Fruit fly (Drosophila melanogaster) whole organism, pupa: ENCODE results near the gene tty.

ENCODE experiments used
- CG10348 ChIP-seq: fragments of 200-800 bp; sonication (Bioruptor generic); IDR thresholded peaks from 2 replicates; pipeline ENCODE4 v1.3.6; 2022; ENCODE audit warnings: missing biosample characterization, missing genetic modification characterization
- CG12605 ChIP-seq: fragments of 200-800 bp; sonication (Bioruptor generic); IDR thresholded peaks from 2 replicates; pipeline ENCODE4 v1.3.6; 2022; ENCODE audit warnings: missing biosample characterization, missing genetic modification characterization
- CG13204 ChIP-seq: fragments of 200-800 bp; sonication (Bioruptor generic); optimal IDR thresholded peaks from 2 replicates; lab custom pipeline; 2018; ENCODE audit warnings: missing biosample characterization, mild to moderate bottlenecking, missing genetic modification characterization, moderate library complexity
- CG14655 ChIP-seq: fragments of 200-800 bp; sonication (Bioruptor generic); optimal IDR thresholded peaks from 3 replicates; lab custom pipeline; 2017; ENCODE audit warnings: mild to moderate bottlenecking, missing biosample characterization, missing genetic modification reagents, missing genetic modification characterization
- CG15710 ChIP-seq: fragments of 200-800 bp; sonication (Bioruptor generic); optimal IDR thresholded peaks from 2 replicates; lab custom pipeline; 2018; ENCODE audit warnings: missing biosample characterization, mild to moderate bottlenecking, missing genetic modification characterization, moderate library complexity
- CG17806 ChIP-seq: fragments of 200-800 bp; sonication (Bioruptor generic); optimal IDR thresholded peaks from 2 replicates; lab custom pipeline; 2018; ENCODE audit warnings: missing biosample characterization, mild to moderate bottlenecking, missing genetic modification characterization, moderate library complexity
- CG32121 ChIP-seq: fragments of 200-800 bp; sonication (Bioruptor generic); IDR thresholded peaks from 2 replicates; pipeline ENCODE4 v1.3.6; 2022; ENCODE audit warnings: missing biosample characterization, missing genetic modification characterization
- CG34367 ChIP-seq: fragments of 200-800 bp; sonication (Bioruptor generic); optimal IDR thresholded peaks from 2 replicates; lab custom pipeline; 2018; ENCODE audit warnings: missing biosample characterization, mild to moderate bottlenecking, missing genetic modification characterization
- CG4496 ChIP-seq: fragments of 200-800 bp; sonication (Bioruptor generic); IDR thresholded peaks from 3 replicates; pipeline ENCODE4 v1.3.6; 2022; ENCODE audit warnings: missing biosample characterization, missing genetic modification characterization
- CG8159 ChIP-seq: fragments of 200-800 bp; sonication (Bioruptor generic); optimal IDR thresholded peaks from 3 replicates; lab custom pipeline; 2018; ENCODE audit warnings: missing biosample characterization, mild to moderate bottlenecking, missing genetic modification characterization, moderate library complexity
- CG8301 ChIP-seq: fragments of 200-800 bp; sonication (Bioruptor generic); optimal IDR thresholded peaks from 2 replicates; lab custom pipeline; 2018; ENCODE audit warnings: missing biosample characterization, mild to moderate bottlenecking, missing genetic modification characterization
- CG9948 ChIP-seq: fragments of 200-800 bp; sonication (Bioruptor generic); optimal IDR thresholded peaks from 2 replicates; lab custom pipeline; 2018; ENCODE audit warnings: missing biosample characterization, mild to moderate bottlenecking, missing genetic modification characterization, moderate library complexity
- D1 ChIP-seq: fragments of 200-800 bp; sonication (Bioruptor generic); optimal IDR thresholded peaks from 2 replicates; lab custom pipeline; 2018; ENCODE audit warnings: missing biosample characterization, mild to moderate bottlenecking, missing genetic modification characterization, moderate library complexity
- EcR ChIP-seq: fragments of 200-800 bp; sonication (Bioruptor generic); optimal IDR thresholded peaks from 3 replicates; lab custom pipeline; 2019; ENCODE audit warnings: missing biosample characterization, missing genetic modification characterization, mild to moderate bottlenecking, moderate library complexity, missing genetic modification reagents
- Ets98B ChIP-seq: fragments of 200-800 bp; sonication (Bioruptor generic); IDR thresholded peaks from 2 replicates; pipeline ENCODE4 v1.3.6; 2022; ENCODE audit warnings: missing biosample characterization, missing genetic modification characterization
- Pif1A ChIP-seq: fragments of 200-800 bp; sonication (Bioruptor generic); optimal IDR thresholded peaks from 3 replicates; lab custom pipeline; 2016; ENCODE audit warnings: missing biosample characterization, missing genetic modification characterization
- Pif1B ChIP-seq: fragments of 200-800 bp; sonication (Bioruptor generic); optimal IDR thresholded peaks from 3 replicates; lab custom pipeline; 2016; ENCODE audit warnings: missing biosample characterization, missing genetic modification characterization
- Snoo ChIP-seq: fragments of 200-800 bp; sonication (Bioruptor generic); optimal IDR thresholded peaks from 3 replicates; lab custom pipeline; 2017; ENCODE audit warnings: missing biosample characterization, mild to moderate bottlenecking, missing genetic modification characterization, inconsistent platforms
- fd96Ca ChIP-seq: fragments of 200-800 bp; sonication (Bioruptor generic); IDR thresholded peaks from 3 replicates; pipeline ENCODE4 v1.3.6; 2022; ENCODE audit warnings: missing biosample characterization, missing genetic modification characterization
- gl ChIP-seq: fragments of 200-800 bp; sonication (Bioruptor generic); optimal IDR thresholded peaks from 2 replicates; lab custom pipeline; 2018; ENCODE audit warnings: missing biosample characterization, mild to moderate bottlenecking, missing genetic modification characterization
- rn ChIP-seq: fragments of 200-800 bp; sonication (Bioruptor generic); IDR thresholded peaks from 2 replicates; pipeline ENCODE4 v1.3.6; 2022; ENCODE audit warnings: missing biosample characterization, missing genetic modification characterization

Gene tty

dm6 chrX:21351210-21351824 is 11.8 kb upstream of the tty start:
- no peak for TF ChIP-seq CG9948 (tag; lab: Kevin White, UChicago)
- TF ChIP-seq CG13204 (GFP tag; lab: Kevin White, UChicago): no peak
- no peak for TF ChIP-seq fd96Ca
- TF ChIP-seq, all 21 proteins: peak for 0

- TF ChIP-seq Ets98B (GFP tag; lab: Robert Waterston, UW) (peak; percentile 23; the same call in 1 of the 2 replicates), CG8159 (peak; percentile 68), CG32121 (GFP tag; lab: Robert Waterston, UW) (no peak; the same call in 1 of the 2 replicates), gl (tag; lab: Kevin White, UChicago) (no peak), CG4496 (GFP tag; lab: Robert Waterston, UW) (peak; percentile 65; the same call in 2 of the 3 replicates), CG14655 (GFP tag; lab: Kevin White, UChicago) (no peak), CG13204 (GFP tag; lab: Kevin White, UChicago) (no peak), CG9948 (tag; lab: Kevin White, UChicago) (peak; percentile 54), CG12605 (GFP tag; lab: Robert Waterston, UW) (no peak), rn (GFP tag; lab: Robert Waterston, UW) (no peak), CG8301 (tag; lab: Kevin White, UChicago) (peak; percentile 57), CG10348 (GFP tag; lab: Robert Waterston, UW) (0 out of 2 replicates have a peak, but pooled peaks have one; percentile 13), Pif1A (GFP tag; lab: Kevin White, UChicago) (no peak), fd96Ca (peak; percentile 45; the same call in 2 of the 3 replicates), CG17806 (tag; lab: Kevin White, UChicago) (peak; percentile 54), CG34367 (tag; lab: Kevin White, UChicago) (peak; percentile 63), EcR (GFP tag; lab: Kevin White, UChicago) (peak; percentile 30), CG15710 (peak; percentile 62), Pif1B (GFP tag; lab: Kevin White, UChicago) (peak; percentile 55), D1 (tag; lab: Kevin White, UChicago) (no peak), Snoo (tag; lab: Kevin White, UChicago) (peak; percentile 70)
- TF ChIP-seq, all 21 proteins: peak for 13
Measured at dm6 chrX:21349800-21350309, 10.4 kb upstream of the tty start, which contains the start of the genes peng and sol. Gene peng, minus strand, starts transcription at chrX:21349843. Gene sol, plus strand, starts transcription at chrX:21350280.

dm6 chrX:21345036-21345500 is 5.6 kb upstream of the tty start, which contains the start of gene dod:
Gene dod, plus strand, starts transcription at chrX:21345358.
- TF ChIP-seq CG13204 (GFP tag; lab: Kevin White, UChicago) (no peak), CG10348 (GFP tag; lab: Robert Waterston, UW) (no peak), fd96Ca (0 out of 3 replicates have a peak, but pooled peaks have one; percentile 8), D1 (tag; lab: Kevin White, UChicago) (no peak), Snoo (tag; lab: Kevin White, UChicago) (peak; percentile 36), CG12605 (GFP tag; lab: Robert Waterston, UW) (0 out of 2 replicates have a peak, but pooled peaks have one; percentile 10), CG14655 (GFP tag; lab: Kevin White, UChicago) (no peak), CG4496 (GFP tag; lab: Robert Waterston, UW) (peak; percentile 71), EcR (GFP tag; lab: Kevin White, UChicago) (no peak), CG9948 (tag; lab: Kevin White, UChicago) (peak; percentile 40), CG32121 (GFP tag; lab: Robert Waterston, UW) (no peak), Pif1B (GFP tag; lab: Kevin White, UChicago) (peak; percentile 54), Pif1A (GFP tag; lab: Kevin White, UChicago) (no peak), CG34367 (tag; lab: Kevin White, UChicago) (peak; percentile 36), CG8301 (tag; lab: Kevin White, UChicago) (peak; percentile 47), Ets98B (GFP tag; lab: Robert Waterston, UW) (peak; percentile 63; the same call in 1 of the 2 replicates), CG8159 (peak; percentile 39), CG15710 (peak; percentile 36), CG17806 (tag; lab: Kevin White, UChicago) (peak; percentile 51), rn (GFP tag; lab: Robert Waterston, UW) (no peak), gl (tag; lab: Kevin White, UChicago) (no peak)
- TF ChIP-seq, all 21 proteins: peak for 12

- TF ChIP-seq CG13204 (GFP tag; lab: Kevin White, UChicago): no peak
- TF ChIP-seq CG12605 (GFP tag; lab: Robert Waterston, UW): no peak
- TF ChIP-seq rn (GFP tag; lab: Robert Waterston, UW): no peak
- TF ChIP-seq CG32121 (GFP tag; lab: Robert Waterston, UW): no peak
- no peak for TF ChIP-seq CG4496 (GFP tag; lab: Robert Waterston, UW)
- TF ChIP-seq Ets98B (GFP tag; lab: Robert Waterston, UW): no peak
- TF ChIP-seq CG9948 (tag; lab: Kevin White, UChicago): no peak
- no peak for TF ChIP-seq CG14655 (GFP tag; lab: Kevin White, UChicago)
- no peak for TF ChIP-seq CG15710
- TF ChIP-seq EcR (GFP tag; lab: Kevin White, UChicago): no peak
- no peak for TF ChIP-seq CG34367 (tag; lab: Kevin White, UChicago)
- no peak for TF ChIP-seq Pif1B (GFP tag; lab: Kevin White, UChicago)
- no peak for TF ChIP-seq Pif1A (GFP tag; lab: Kevin White, UChicago)
Measured at dm6 chrX:21338153-21338552, 1.3 kb downstream of the tty start.

- TF ChIP-seq CG12605 (GFP tag; lab: Robert Waterston, UW) (no peak), CG14655 (GFP tag; lab: Kevin White, UChicago) (no peak), rn (GFP tag; lab: Robert Waterston, UW) (no peak), D1 (tag; lab: Kevin White, UChicago) (no peak), EcR (GFP tag; lab: Kevin White, UChicago) (no peak), Pif1A (GFP tag; lab: Kevin White, UChicago) (no peak), CG34367 (tag; lab: Kevin White, UChicago) (no peak), gl (tag; lab: Kevin White, UChicago) (no peak), CG17806 (tag; lab: Kevin White, UChicago) (no peak), CG15710 (no peak)
Measured at dm6 chrX:21337057-21337456, 2.4 kb downstream of the tty start.
